Fruit fly (Drosophila melanogaster): Measurements from ENCODE around the gene ome.

DNA sequence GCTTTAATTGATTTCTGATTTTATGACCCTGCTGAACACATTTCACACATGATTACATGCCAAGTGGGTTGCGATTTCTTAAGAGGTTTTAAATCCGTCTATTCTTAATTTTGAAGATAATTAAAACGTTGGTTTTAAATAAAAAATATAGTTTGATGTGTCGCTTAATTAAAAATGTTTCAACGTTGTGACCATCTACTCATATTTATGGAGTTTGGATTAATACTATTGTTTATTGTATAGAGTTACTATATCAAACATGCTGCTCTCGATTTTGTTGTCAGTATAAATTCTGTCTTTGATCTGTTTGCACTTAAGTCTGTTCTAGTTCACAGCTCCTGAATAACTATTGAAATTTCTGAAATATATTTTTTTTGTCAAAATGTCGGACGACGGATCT, 18.4 kb downstream of the ome start, which contains the start of gene gdrd:
- TF ChIP-seq Myc (optimal IDR thresholded peaks at IDR 0.05): no peak
- no peak for TF ChIP-seq psq (optimal IDR thresholded peaks at IDR 0.05)
- no peak for TF ChIP-seq ttk (optimal IDR thresholded peaks at IDR 0.05)
- TF ChIP-seq h (optimal IDR thresholded peaks at IDR 0.05): no peak
